Worm (Caenorhabditis elegans): ENCODE data around the gene nstp-10.

- TF ChIP-seq flt-1 (GFP tag; IDR thresholded peaks at IDR 0.05) (no peak), ceh-13 (GFP tag; optimal IDR thresholded peaks at IDR 0.05) (no peak), tbx-11 (GFP tag; IDR thresholded peaks at IDR 0.05) (no peak), hnd-1 (tag; optimal IDR thresholded peaks at IDR 0.05) (no peak), ama-1 (optimal IDR thresholded peaks at IDR 0.05) (no peak), hmbx-1 (tag; optimal IDR thresholded peaks at IDR 0.05) (no peak), ceh-36 (tag; optimal IDR thresholded peaks at IDR 0.05) (no peak), hmg-4 (GFP tag; optimal IDR thresholded peaks at IDR 0.05) (no peak)
These were observed 8.1 kb downstream of the nstp-10 start, which contains the start of gene C50F4.16 for ce11 chrV:9541506-9541905.
